Worm (Caenorhabditis elegans): ENCODE results near the gene apc-10.

The apc-10 gene

ce11 chrV:10421802-10422201 lies 4.4 kb downstream of the apc-10 start, which contains the start of gene col-13:
col-13 (minus strand) TSS chrV:10421902.
- TF ChIP-seq nhr-102 (tag; optimal IDR thresholded peaks at IDR 0.05) (no peak), pha-4 (GFP tag; IDR thresholded peaks at IDR 0.05) (no peak), pha-4 (tag; optimal IDR thresholded peaks at IDR 0.05) (no peak), Y105C5A.15 (GFP tag; IDR thresholded peaks at IDR 0.05) (no peak), spr-1 (tag; optimal IDR thresholded peaks at IDR 0.05) (no peak), D1046.2 (GFP tag; IDR thresholded peaks at IDR 0.05) (no peak), vab-7 (GFP tag; IDR thresholded peaks at IDR 0.05) (no peak), zfp-2 (tag; optimal IDR thresholded peaks at IDR 0.05) (no peak), nhr-11 (tag; optimal IDR thresholded peaks at IDR 0.05) (no peak), hmg-1.1 (GFP tag; IDR thresholded peaks at IDR 0.05) (no peak)

DNA sequence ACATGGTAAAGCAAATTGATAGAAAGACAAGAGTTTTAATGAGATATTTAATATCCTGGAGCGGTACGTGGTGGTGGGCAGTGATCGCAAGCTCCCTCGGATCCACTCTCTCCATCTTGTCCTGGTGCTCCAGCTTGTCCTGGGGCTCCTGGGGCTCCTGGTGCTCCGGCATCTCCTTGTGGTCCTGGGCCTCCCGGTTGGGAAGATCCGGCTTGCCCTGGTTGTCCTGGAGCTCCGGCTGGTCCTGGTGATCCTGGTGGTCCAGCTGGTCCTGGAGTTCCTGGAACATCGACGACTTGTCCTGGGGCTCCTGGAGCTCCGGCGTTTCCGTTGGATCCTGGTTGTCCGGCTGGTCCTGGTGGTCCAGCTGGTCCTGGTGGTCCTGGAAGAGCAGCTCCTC lies 5.3 kb downstream of the apc-10 start:
- peak in 1 of 2 experiments; percentile 59; a peak in 1 of 4 replicates for TF ChIP-seq madf-5 (GFP tag; IDR thresholded peaks at IDR 0.05)
- TF ChIP-seq set-16 (GFP tag; IDR thresholded peaks at IDR 0.05), result peak; percentile 96

ce11 chrV:10418961-10419360 lies 7.2 kb downstream of the apc-10 start, which contains the start of gene F15H10.5:
F15H10.5 (minus strand) TSS chrV:10419061.
- TF ChIP-seq F10B5.3 (tag; optimal IDR thresholded peaks at IDR 0.05), result no peak
- TF ChIP-seq ztf-7 (tag; optimal IDR thresholded peaks at IDR 0.05), result no peak
- TF ChIP-seq nhr-42 (GFP tag; IDR thresholded peaks at IDR 0.05), result no peak
- no peak for TF ChIP-seq ceh-82 (tag; optimal IDR thresholded peaks at IDR 0.05)
- no peak for TF ChIP-seq lin-1 (GFP tag; IDR thresholded peaks at IDR 0.05)
- TF ChIP-seq egl-27 (tag; optimal IDR thresholded peaks at IDR 0.05), result no peak
- no peak for TF ChIP-seq zfp-3 (GFP tag; conservative IDR thresholded peaks at IDR 0.05)
- TF ChIP-seq Y5F2A.4 (GFP tag; optimal IDR thresholded peaks at IDR 0.05), result no peak
- no peak for TF ChIP-seq ctbp-1 (GFP tag; IDR thresholded peaks at IDR 0.05)
- no peak for TF ChIP-seq unc-130 (GFP tag; optimal IDR thresholded peaks at IDR 0.05)
- no peak for TF ChIP-seq snpc-4 (tag; optimal IDR thresholded peaks at IDR 0.05)
- no peak for TF ChIP-seq ZK546.5 (tag; optimal IDR thresholded peaks at IDR 0.05)
- no peak for TF ChIP-seq madf-5 (GFP tag; IDR thresholded peaks at IDR 0.05)
- no peak for TF ChIP-seq lir-3 (tag; optimal IDR thresholded peaks at IDR 0.05)
- no peak for TF ChIP-seq sdz-12 (GFP tag; optimal IDR thresholded peaks at IDR 0.05)
- no peak for TF ChIP-seq hlh-30 (tag; optimal IDR thresholded peaks at IDR 0.05; ENCODE audit: insufficient read depth)
- no peak for TF ChIP-seq tag-97 (GFP tag; IDR thresholded peaks at IDR 0.05)
- no peak for TF ChIP-seq daf-8 (GFP tag; IDR thresholded peaks at IDR 0.05)
- no peak for TF ChIP-seq mxl-3 (GFP tag; optimal IDR thresholded peaks at IDR 0.05)

DNA sequence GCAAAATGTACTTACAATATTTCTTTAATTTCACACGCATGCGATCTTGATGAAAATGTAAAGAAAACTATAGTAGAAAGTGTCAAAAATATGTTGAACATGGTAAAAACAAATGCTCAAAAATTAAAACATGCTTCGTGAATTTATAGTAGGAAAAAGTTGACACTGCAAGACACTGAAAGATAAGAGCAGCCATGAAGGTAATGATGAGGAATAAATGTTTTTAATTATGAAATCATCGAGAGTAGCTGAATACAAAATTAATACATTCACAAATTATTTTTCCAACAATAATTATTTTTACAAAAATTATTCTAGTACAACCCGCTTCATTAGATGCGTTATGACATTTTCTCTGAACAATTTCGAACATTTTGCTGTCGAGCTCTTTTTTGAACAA lies 9.2 kb downstream of the apc-10 start, which contains the start of gene F15H10.10:
TSS of gene F15H10.10 (minus strand) at position 101 of the 400 bp plus-strand sequence.
- no peak for TF ChIP-seq daf-12 (tag; optimal IDR thresholded peaks at IDR 0.05)
- TF ChIP-seq ces-1 (GFP tag; optimal IDR thresholded peaks at IDR 0.05), result no peak
- TF ChIP-seq dve-1 (tag; optimal IDR thresholded peaks at IDR 0.05; ENCODE audit: insufficient read depth), result no peak
- TF ChIP-seq lin-29 (GFP tag; IDR thresholded peaks at IDR 0.05), result no peak
- no peak for TF ChIP-seq lin-39 (tag; optimal IDR thresholded peaks at IDR 0.05)
- TF ChIP-seq Y105C5A.15 (GFP tag; IDR thresholded peaks at IDR 0.05), result no peak
- TF ChIP-seq set-16 (GFP tag; IDR thresholded peaks at IDR 0.05), result no peak
- no peak for TF ChIP-seq mep-1 (tag; optimal IDR thresholded peaks at IDR 0.05)
- TF ChIP-seq ZK546.5 (tag; optimal IDR thresholded peaks at IDR 0.05), result no peak
- TF ChIP-seq Y5F2A.4 (GFP tag; optimal IDR thresholded peaks at IDR 0.05), result no peak
- TF ChIP-seq nhr-111 (GFP tag; optimal IDR thresholded peaks at IDR 0.05), result no peak
- no peak for TF ChIP-seq unc-62 (GFP tag; optimal IDR thresholded peaks at IDR 0.05 in 1 of 2)
- no peak for TF ChIP-seq unc-62 (tag; optimal IDR thresholded peaks at IDR 0.05)
